Worm (Caenorhabditis elegans): Measurements from ENCODE around the gene ptc-3.

DNA sequence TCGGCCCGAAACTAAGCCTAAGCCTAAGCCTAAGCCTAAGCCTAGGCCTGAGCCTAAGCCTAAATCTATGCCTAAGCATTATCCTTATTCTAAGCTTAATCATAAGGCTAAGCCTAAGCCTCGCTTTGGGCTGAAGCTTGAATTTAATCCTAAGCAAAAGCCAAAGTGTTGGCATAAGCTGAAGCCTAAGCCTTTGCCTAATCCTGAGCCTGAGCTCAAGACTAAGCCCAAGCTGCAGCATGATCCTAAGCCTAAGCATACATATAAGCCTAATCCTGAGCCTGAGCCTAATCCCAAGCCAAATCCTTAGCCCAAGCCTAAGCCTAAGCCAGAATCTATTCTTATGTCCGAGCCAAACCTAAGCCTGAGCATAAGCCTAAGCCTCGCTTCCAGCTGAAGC lies 5.8 kb downstream of the ptc-3 start:
- TF ChIP-seq nhr-120 (GFP tag; IDR thresholded peaks at IDR 0.05): no peak
- no peak for TF ChIP-seq egl-18 (GFP tag; IDR thresholded peaks at IDR 0.05)
- no peak for TF ChIP-seq nhr-179 (tag; optimal IDR thresholded peaks at IDR 0.05)
- TF ChIP-seq rpc-1 (optimal IDR thresholded peaks at IDR 0.05): no peak
- TF ChIP-seq rpc-1 (tag; optimal IDR thresholded peaks at IDR 0.05): no peak
- TF ChIP-seq nfya-2 (GFP tag; IDR thresholded peaks at IDR 0.05): no peak
